Comparison of ENCODE assay signal across 1 fruit fly cellular context in genomic region chrX:6993753-6994152, dm6.
A peak's percentile ranks its signal among the peaks of the same experiment; 100 is the strongest.
TF ChIP-seq lines count a peak whose summit lies in the region.

No protein-coding gene starts in this region.

TF ChIP-seq in whole organism, embryonic, 481 proteins besides CTCF, POLR2A, EP300 and RAD21 (continued from another document and continues in another):
- TF ChIP-seq CG31441 (GFP tag; IDR thresholded peaks at IDR 0.05; lab: Robert Waterston, UW) (peak; percentile 76), CG3847 (GFP tag; IDR thresholded peaks at IDR 0.05; lab: Robert Waterston, UW) (peak; percentile 66), CG1024 (GFP tag; IDR thresholded peaks at IDR 0.05; lab: Robert Waterston, UW) (peak; percentile 56), cad (GFP tag; optimal IDR thresholded peaks at IDR 0.05; lab: Kevin White, UChicago) (no peak), Doc2 (GFP tag; IDR thresholded peaks at IDR 0.05; lab: Robert Waterston, UW) (peak; percentile 28; the same call in 1 of the 2 replicates), CG32532 (GFP tag; IDR thresholded peaks at IDR 0.05; lab: Robert Waterston, UW) (peak; percentile 80), br (optimal IDR thresholded peaks at IDR 0.05; lab: Kevin White, UChicago) (no peak), CG6254 (GFP tag; optimal IDR thresholded peaks at IDR 0.05; lab: Kevin White, UChicago) (no peak), h (optimal IDR thresholded peaks at IDR 0.05; lab: Kevin White, UChicago) (no peak), CG7271 (tag; optimal IDR thresholded peaks at IDR 0.05; lab: Kevin White, UChicago) (no peak), tio (GFP tag; optimal IDR thresholded peaks at IDR 0.05; lab: Kevin White, UChicago) (peak; percentile 60), run (tag; optimal IDR thresholded peaks at IDR 0.05; lab: Kevin White, UChicago) (no peak), CG3838 (GFP tag; optimal IDR thresholded peaks at IDR 0.05; lab: Kevin White, UChicago) (peak; percentile 0), z (GFP tag; IDR thresholded peaks at IDR 0.05; lab: Robert Waterston, UW) (peak; percentile 58; the same call in 1 of the 3 replicates), CoRest (tag; optimal IDR thresholded peaks at IDR 0.05; lab: Kevin White, UChicago) (peak; percentile 73), Adf1 (GFP tag; IDR thresholded peaks at IDR 0.05; lab: Robert Waterston, UW) (peak; percentile 31; the same call in 1 of the 2 replicates), CG7987 (GFP tag; optimal IDR thresholded peaks at IDR 0.05; lab: Kevin White, UChicago) (peak; percentile 60), CG14441 (GFP tag; IDR thresholded peaks at IDR 0.05; lab: Robert Waterston, UW) (peak; percentile 91), Sry-β (GFP tag; optimal IDR thresholded peaks at IDR 0.05; lab: Kevin White, UChicago) (no peak), CrebB (tag; optimal IDR thresholded peaks at IDR 0.05; lab: Kevin White, UChicago) (peak; percentile 49), btn (GFP tag; optimal IDR thresholded peaks at IDR 0.05; lab: Kevin White, UChicago) (peak; percentile 35), CG11456 (GFP tag; IDR thresholded peaks at IDR 0.05; lab: Robert Waterston, UW) (peak; percentile 81; the same call in 2 of the 3 replicates), CG30431 (GFP tag; optimal IDR thresholded peaks at IDR 0.05; lab: Kevin White, UChicago) (peak; percentile 41), az2 (GFP tag; optimal IDR thresholded peaks at IDR 0.05; lab: Kevin White, UChicago) (peak; percentile 62), nmo (GFP tag; optimal IDR thresholded peaks at IDR 0.05; lab: Kevin White, UChicago) (peak; percentile 75), Fer3 (tag; optimal IDR thresholded peaks at IDR 0.05; lab: Kevin White, UChicago) (peak; percentile 67), CG10543 (GFP tag; optimal IDR thresholded peaks at IDR 0.05; lab: Kevin White, UChicago) (peak; percentile 67), CG17912 (GFP tag; optimal IDR thresholded peaks at IDR 0.05; lab: Kevin White, UChicago) (no peak), CG4328 (GFP tag; optimal IDR thresholded peaks at IDR 0.05; lab: Kevin White, UChicago) (peak; percentile 27), MBD-R2 (GFP tag; IDR thresholded peaks at IDR 0.05; lab: Robert Waterston, UW) (peak; percentile 57; the same call in 1 of the 2 replicates), her (GFP tag; optimal IDR thresholded peaks at IDR 0.05; lab: Kevin White, UChicago) (peak; percentile 72), prd (optimal IDR thresholded peaks at IDR 0.05; lab: Kevin White, UChicago) (no peak), prd (GFP tag; IDR thresholded peaks at IDR 0.05; lab: Robert Waterston, UW) (peak; percentile 90), Sox100B (GFP tag; optimal IDR thresholded peaks at IDR 0.05; lab: Kevin White, UChicago) (peak; percentile 42), BtbVII (GFP tag; optimal IDR thresholded peaks at IDR 0.05; lab: Kevin White, UChicago) (peak; percentile 18), D19A (tag; optimal IDR thresholded peaks at IDR 0.05; lab: Kevin White, UChicago) (peak; percentile 25), ap (GFP tag; IDR thresholded peaks at IDR 0.05; lab: Robert Waterston, UW) (peak; percentile 71), tap (tag; optimal IDR thresholded peaks at IDR 0.05; lab: Kevin White, UChicago) (no peak), CG8359 (GFP tag; optimal IDR thresholded peaks at IDR 0.05; lab: Kevin White, UChicago; ENCODE audit: borderline replicate concordance) (no peak), Chrac-16 (GFP tag; optimal IDR thresholded peaks at IDR 0.05; lab: Kevin White, UChicago) (peak; percentile 45), pros (GFP tag; optimal IDR thresholded peaks at IDR 0.05; lab: Kevin White, UChicago) (no peak), Pdp1 (GFP tag; optimal IDR thresholded peaks at IDR 0.05; lab: Kevin White, UChicago) (peak; percentile 10 to 64), CG11085 (GFP tag; IDR thresholded peaks at IDR 0.05; lab: Robert Waterston, UW) (peak; percentile 63), Hr78 (GFP tag; optimal IDR thresholded peaks at IDR 0.05; lab: Kevin White, UChicago) (no peak), HmgD (GFP tag; optimal IDR thresholded peaks at IDR 0.05; lab: Kevin White, UChicago) (peak; percentile 34), CG7786 (GFP tag; optimal IDR thresholded peaks at IDR 0.05; lab: Kevin White, UChicago) (peak; percentile 70), toy (GFP tag; IDR thresholded peaks at IDR 0.05; lab: Robert Waterston, UW) (no peak), CG34376 (GFP tag; optimal IDR thresholded peaks at IDR 0.05; lab: Kevin White, UChicago) (peak; percentile 29), Ptx1 (GFP tag; IDR thresholded peaks at IDR 0.05; lab: Robert Waterston, UW) (peak; percentile 87), CG12942 (GFP tag; optimal IDR thresholded peaks at IDR 0.05; lab: Kevin White, UChicago) (peak; percentile 33), cato (GFP tag; optimal IDR thresholded peaks at IDR 0.05; lab: Kevin White, UChicago; ENCODE audit: borderline replicate concordance) (peak; percentile 34), jigr1 (GFP tag; IDR thresholded peaks at IDR 0.05; lab: Robert Waterston, UW) (peak; percentile 44; the same call in 1 of the 3 replicates), CG12155 (GFP tag; optimal IDR thresholded peaks at IDR 0.05; lab: Kevin White, UChicago) (peak; percentile 69), CG12104 (GFP tag; optimal IDR thresholded peaks at IDR 0.05; lab: Kevin White, UChicago) (peak; percentile 35), tna (GFP tag; IDR thresholded peaks at IDR 0.05; lab: Robert Waterston, UW; ENCODE audit: partially characterized antibody) (no peak), CG14710 (tag; optimal IDR thresholded peaks at IDR 0.05; lab: Kevin White, UChicago) (peak; percentile 35), CG4854 (GFP tag; optimal IDR thresholded peaks at IDR 0.05; lab: Kevin White, UChicago) (peak; percentile 50), Hsf (GFP tag; optimal IDR thresholded peaks at IDR 0.05; lab: Kevin White, UChicago) (peak; percentile 75), Mad (GFP tag; optimal IDR thresholded peaks at IDR 0.05; lab: Kevin White, UChicago) (peak; percentile 61), Ets65A (GFP tag; lab: Kevin White, UChicago) (peak; percentile 96), CG8281 (tag; optimal IDR thresholded peaks at IDR 0.05; lab: Kevin White, UChicago) (peak; percentile 9), Lim3 (GFP tag; IDR thresholded peaks at IDR 0.05; lab: Robert Waterston, UW) (0 out of 2 replicates have a peak, but pooled peaks have one; percentile 37), CG11695 (GFP tag; IDR thresholded peaks at IDR 0.05; lab: Robert Waterston, UW) (peak; percentile 74; the same call in 2 of the 3 replicates), CG9727 (GFP tag; optimal IDR thresholded peaks at IDR 0.05; lab: Kevin White, UChicago) (peak; percentile 67), dan (GFP tag; IDR thresholded peaks at IDR 0.05; lab: Robert Waterston, UW) (0 out of 2 replicates have a peak, but pooled peaks have one; percentile 22), ara (GFP tag; IDR thresholded peaks at IDR 0.05; lab: Robert Waterston, UW) (peak; percentile 71), CG9437 (GFP tag; optimal IDR thresholded peaks at IDR 0.05; lab: Kevin White, UChicago) (no peak), chinmo (GFP tag; IDR thresholded peaks at IDR 0.05; lab: Robert Waterston, UW; ENCODE audit: partially characterized antibody) (0 out of 4 replicates have a peak, but pooled peaks have one; percentile 3), ind (GFP tag; optimal IDR thresholded peaks at IDR 0.05; lab: Kevin White, UChicago) (peak; percentile 74), CG18011 (GFP tag; optimal IDR thresholded peaks at IDR 0.05; lab: Kevin White, UChicago) (peak; percentile 21), kni (GFP tag; optimal IDR thresholded peaks at IDR 0.05; lab: Kevin White, UChicago) (no peak), Rfx (GFP tag; IDR thresholded peaks at IDR 0.05; lab: Robert Waterston, UW) (peak; percentile 88), sens (GFP tag; lab: Kevin White, UChicago) (peak; percentile 92), CG6689 (GFP tag; IDR thresholded peaks at IDR 0.05; lab: Robert Waterston, UW) (peak; percentile 75), klu (GFP tag; IDR thresholded peaks at IDR 0.05; lab: Robert Waterston, UW) (peak; percentile 34; the same call in 1 of the 2 replicates), CG5245 (GFP tag; optimal IDR thresholded peaks at IDR 0.05; lab: Kevin White, UChicago) (peak; percentile 29), CG7928 (GFP tag; optimal IDR thresholded peaks at IDR 0.05; lab: Kevin White, UChicago) (no peak), CG10462 (GFP tag; optimal IDR thresholded peaks at IDR 0.05; lab: Kevin White, UChicago) (no peak), Sry-δ (GFP tag; optimal IDR thresholded peaks at IDR 0.05; lab: Kevin White, UChicago) (peak; percentile 34), psq (GFP tag; optimal IDR thresholded peaks at IDR 0.05; lab: Kevin White, UChicago) (no peak), CG12236 (GFP tag; optimal IDR thresholded peaks at IDR 0.05; lab: Kevin White, UChicago) (peak; percentile 26), CG6765 (GFP tag; optimal IDR thresholded peaks at IDR 0.05; lab: Kevin White, UChicago) (no peak), scrt (GFP tag; optimal IDR thresholded peaks at IDR 0.05; lab: Kevin White, UChicago) (peak; percentile 55), CG4707 (GFP tag; optimal IDR thresholded peaks at IDR 0.05; lab: Kevin White, UChicago) (no peak), CG13424 (tag; optimal IDR thresholded peaks at IDR 0.05; lab: Kevin White, UChicago) (peak; percentile 72), luna (GFP tag; optimal IDR thresholded peaks at IDR 0.05; lab: Kevin White, UChicago) (no peak), CG18619 (GFP tag; optimal IDR thresholded peaks at IDR 0.05; lab: Kevin White, UChicago) (peak; percentile 73), CG15696 (tag; optimal IDR thresholded peaks at IDR 0.05; lab: Kevin White, UChicago) (peak; percentile 20), NC2β (GFP tag; optimal IDR thresholded peaks at IDR 0.05; lab: Kevin White, UChicago) (peak; percentile 72), CG32772 (GFP tag; IDR thresholded peaks at IDR 0.05; lab: Robert Waterston, UW) (peak; percentile 78), ems (GFP tag; optimal IDR thresholded peaks at IDR 0.05; lab: Kevin White, UChicago) (peak; percentile 64), CG17328 (GFP tag; IDR thresholded peaks at IDR 0.05; lab: Robert Waterston, UW) (peak; percentile 77), H15 (GFP tag; IDR thresholded peaks at IDR 0.05; lab: Robert Waterston, UW) (peak; percentile 83), tll (GFP tag; optimal IDR thresholded peaks at IDR 0.05; lab: Kevin White, UChicago) (no peak), Max (GFP tag; optimal IDR thresholded peaks at IDR 0.05; lab: Kevin White, UChicago) (peak; percentile 23), CG34224 (GFP tag; IDR thresholded peaks at IDR 0.05; lab: Robert Waterston, UW; ENCODE audit: partially characterized antibody) (no peak), mam (GFP tag; optimal IDR thresholded peaks at IDR 0.05; lab: Kevin White, UChicago) (peak; percentile 74), CG13296 (GFP tag; optimal IDR thresholded peaks at IDR 0.05; lab: Kevin White, UChicago) (peak; percentile 35), CG6854 (GFP tag; optimal IDR thresholded peaks at IDR 0.05; lab: Kevin White, UChicago) (peak; percentile 38), E2f1 (GFP tag; IDR thresholded peaks at IDR 0.05; lab: Robert Waterston, UW) (peak; percentile 85), trh (GFP tag; optimal IDR thresholded peaks at IDR 0.05; lab: Kevin White, UChicago) (no peak), CG15011 (GFP tag; optimal IDR thresholded peaks at IDR 0.05; lab: Kevin White, UChicago) (peak; percentile 49), ro (GFP tag; IDR thresholded peaks at IDR 0.05; lab: Robert Waterston, UW) (peak; percentile 35; the same call in 1 of the 2 replicates), kah (GFP tag; optimal IDR thresholded peaks at IDR 0.05; lab: Kevin White, UChicago) (no peak), CG18476 (GFP tag; optimal IDR thresholded peaks at IDR 0.05; lab: Kevin White, UChicago) (peak; percentile 42), Dp (GFP tag; optimal IDR thresholded peaks at IDR 0.05; lab: Kevin White, UChicago) (no peak), unc-4 (GFP tag; IDR thresholded peaks at IDR 0.05; lab: Robert Waterston, UW; ENCODE audit: partially characterized antibody) (no peak), pho (GFP tag; optimal IDR thresholded peaks at IDR 0.05; lab: Kevin White, UChicago) (peak; percentile 65), CHES-1-like (GFP tag; optimal IDR thresholded peaks at IDR 0.05; lab: Kevin White, UChicago) (peak; percentile 70), rib (GFP tag; IDR thresholded peaks at IDR 0.05; lab: Robert Waterston, UW) (peak; percentile 66; the same call in 1 of the 2 replicates), Jarid2 (GFP tag; optimal IDR thresholded peaks at IDR 0.05; lab: Kevin White, UChicago) (no peak), CG17612 (GFP tag; IDR thresholded peaks at IDR 0.05; lab: Robert Waterston, UW) (no peak), Drgx (GFP tag; IDR thresholded peaks at IDR 0.05; lab: Robert Waterston, UW) (no peak), bowl (GFP tag; IDR thresholded peaks at IDR 0.05; lab: Robert Waterston, UW) (peak; percentile 54; the same call in 1 of the 2 replicates), mld (GFP tag; IDR thresholded peaks at IDR 0.05; lab: Robert Waterston, UW; ENCODE audit: partially characterized antibody) (no peak), fd3F (GFP tag; optimal IDR thresholded peaks at IDR 0.05; lab: Kevin White, UChicago) (peak; percentile 35), Lpt (GFP tag; optimal IDR thresholded peaks at IDR 0.05; lab: Kevin White, UChicago) (no peak), NC2α (GFP tag; optimal IDR thresholded peaks at IDR 0.05; lab: Kevin White, UChicago) (peak; percentile 42), sr (GFP tag; IDR thresholded peaks at IDR 0.05; lab: Robert Waterston, UW) (peak; percentile 51; the same call in 1 of the 3 replicates), Fer1 (GFP tag; optimal IDR thresholded peaks at IDR 0.05; lab: Kevin White, UChicago) (peak; percentile 50), CG2875 (GFP tag; optimal IDR thresholded peaks at IDR 0.05; lab: Kevin White, UChicago) (peak; percentile 49), Blimp-1 (GFP tag; optimal IDR thresholded peaks at IDR 0.05; lab: Kevin White, UChicago) (peak; percentile 63), tin (GFP tag; optimal IDR thresholded peaks at IDR 0.05; lab: Kevin White, UChicago) (peak; percentile 55), en (GFP tag; optimal IDR thresholded peaks at IDR 0.05; lab: Kevin White, UChicago) (peak; percentile 48), hbn (GFP tag; IDR thresholded peaks at IDR 0.05; lab: Robert Waterston, UW; ENCODE audit: partially characterized antibody) (no peak), Hr3 (GFP tag; optimal IDR thresholded peaks at IDR 0.05; lab: Kevin White, UChicago) (peak; percentile 60), CG7839 (tag; optimal IDR thresholded peaks at IDR 0.05; lab: Kevin White, UChicago) (peak; percentile 83), Optix (GFP tag; IDR thresholded peaks at IDR 0.05; lab: Robert Waterston, UW) (peak; percentile 66; the same call in 1 of the 3 replicates), PHDP (tag; optimal IDR thresholded peaks at IDR 0.05; lab: Kevin White, UChicago) (peak; percentile 75), mirr (GFP tag; optimal IDR thresholded peaks at IDR 0.05; lab: Kevin White, UChicago) (no peak)
